Worm (Caenorhabditis elegans) whole organism, L4 larva: ENCODE results near the gene sun-1.

Source experiments
- ama-1 ChIP-seq: fragments of 150-350 bp; optimal IDR thresholded peaks from 2 replicates; lab custom pipeline; 2014; ENCODE audit warnings: inconsistent platforms, mixed read lengths
- ceh-28 ChIP-seq: fragments of 150-350 bp; optimal IDR thresholded peaks from 2 replicates; lab custom pipeline; 2014; ENCODE audit warnings: missing biosample characterization, missing genetic modification reagents, missing genetic modification characterization
- ztf-11 ChIP-seq: fragments of 150-350 bp; optimal IDR thresholded peaks from 2 replicates; lab custom pipeline; 2014; ENCODE audit warnings: missing biosample characterization, missing genetic modification characterization

DNA sequence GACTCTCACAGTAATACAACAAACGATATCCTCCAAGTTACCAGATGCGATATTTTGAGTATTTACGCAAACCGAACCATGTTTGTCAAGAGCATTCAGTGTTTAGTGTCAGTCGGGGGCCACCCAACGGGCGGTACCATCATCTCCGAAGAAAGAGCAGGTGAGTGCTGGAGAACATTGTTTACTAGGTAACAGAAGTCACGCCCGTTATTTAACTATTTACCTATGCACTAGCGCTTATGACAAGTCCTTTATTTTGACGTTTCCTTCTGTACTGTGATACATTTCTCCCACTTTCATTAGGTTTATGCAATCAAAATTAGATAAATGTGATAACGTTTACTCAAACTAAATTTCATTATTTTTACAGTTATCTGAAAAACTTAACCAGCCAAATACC is 16.2 kb upstream of the sun-1 start, which contains the start of gene F57B1.6:
- TF ChIP-seq ceh-28 (tag; lab: Kevin White, UChicago), result no peak
- TF ChIP-seq ztf-11, result no peak
- TF ChIP-seq ama-1 (lab: Kevin White, UChicago), result no peak
